Fruit fly (Drosophila melanogaster) whole organism, embryonic: ENCODE measurements around the gene PK1-R.

Experiments
- Ada2b ChIP-seq: fragments of 200-800 bp; sonication (Bioruptor generic); IDR thresholded peaks from 2 replicates; pipeline ENCODE4 v1.3.6; 2022; ENCODE audit warnings: missing biosample characterization, missing genetic modification characterization
- CG10366 ChIP-seq: fragments of 200-800 bp; sonication (Bioruptor generic); IDR thresholded peaks from 2 replicates; pipeline ENCODE4 v1.3.6; 2022; ENCODE audit warnings: missing biosample characterization, missing genetic modification characterization
- CG10959 ChIP-seq: fragments of 200-800 bp; sonication (Bioruptor generic); IDR thresholded peaks from 2 replicates; pipeline ENCODE4 v1.3.6; 2022; ENCODE audit warnings: missing biosample characterization, missing genetic modification characterization
- CG11560 ChIP-seq: fragments of 200-800 bp; sonication (Bioruptor generic); IDR thresholded peaks from 3 replicates; pipeline ENCODE4 v1.3.6; 2022; ENCODE audit warnings: missing biosample characterization, missing genetic modification characterization
- CG12071 ChIP-seq: fragments of 200-800 bp; sonication (Bioruptor generic); optimal IDR thresholded peaks from 3 replicates; lab custom pipeline; 2018; ENCODE audit warnings: missing biosample characterization, mild to moderate bottlenecking, missing genetic modification characterization
- CG13287 ChIP-seq: fragments of 200-800 bp; sonication (Bioruptor generic); IDR thresholded peaks from 2 replicates; pipeline ENCODE4 v1.3.6; 2022; ENCODE audit warnings: missing biosample characterization, missing genetic modification characterization; ENCODE audit not compliant: partially characterized antibody
- CG14710 ChIP-seq: fragments of 200-800 bp; sonication (Bioruptor generic); optimal IDR thresholded peaks from 3 replicates; lab custom pipeline; 2019; ENCODE audit warnings: missing biosample characterization, mild to moderate bottlenecking, missing genetic modification characterization, moderate library complexity
- CG15269 ChIP-seq: fragments of 200-800 bp; sonication (Bioruptor generic); optimal IDR thresholded peaks from 2 replicates; lab custom pipeline; 2018; ENCODE audit warnings: missing biosample characterization, mild to moderate bottlenecking, missing genetic modification characterization, moderate library complexity
- CG1529 ChIP-seq: fragments of 200-800 bp; sonication (Bioruptor generic); optimal IDR thresholded peaks from 3 replicates; lab custom pipeline; 2018; ENCODE audit warnings: missing biosample characterization, missing genetic modification characterization
- CG17829 ChIP-seq: fragments of 200-800 bp; optimal IDR thresholded peaks from 2 replicates; lab custom pipeline; 2019; ENCODE audit warnings: missing biosample characterization, mild to moderate bottlenecking, missing genetic modification characterization, moderate library complexity
- CG3065 ChIP-seq: fragments of 200-800 bp; sonication (Bioruptor generic); optimal IDR thresholded peaks from 2 replicates; lab custom pipeline; 2016; ENCODE audit warnings: missing biosample characterization, missing genetic modification characterization
- CG31365 ChIP-seq: fragments of 200-800 bp; sonication (Bioruptor generic); optimal IDR thresholded peaks from 2 replicates; lab custom pipeline; 2018; ENCODE audit warnings: missing biosample characterization, mild to moderate bottlenecking, missing genetic modification characterization
- CG3163 ChIP-seq: fragments of 200-800 bp; sonication (Bioruptor generic); optimal IDR thresholded peaks from 3 replicates; lab custom pipeline; 2016; ENCODE audit warnings: missing biosample characterization, missing genetic modification characterization
- CG32532 ChIP-seq: fragments of 200-800 bp; sonication (Bioruptor generic); IDR thresholded peaks from 2 replicates; pipeline ENCODE4 v1.3.6; 2022; ENCODE audit warnings: missing biosample characterization, missing genetic modification characterization
- CG4282 ChIP-seq: fragments of 200-800 bp; sonication (Bioruptor generic); optimal IDR thresholded peaks from 2 replicates; lab custom pipeline; 2016; ENCODE audit warnings: missing biosample characterization, missing genetic modification characterization
- CG4707 ChIP-seq: fragments of 200-800 bp; sonication (Bioruptor generic); optimal IDR thresholded peaks from 2 replicates; lab custom pipeline; 2018; ENCODE audit warnings: missing biosample characterization, mild to moderate bottlenecking, missing genetic modification characterization, moderate library complexity
- CG4730 ChIP-seq: fragments of 200-800 bp; sonication (Bioruptor generic); IDR thresholded peaks from 2 replicates; pipeline ENCODE4 v1.3.6; 2022; ENCODE audit warnings: missing biosample characterization, missing genetic modification characterization
- CG7963 ChIP-seq: fragments of 200-800 bp; sonication (Bioruptor generic); IDR thresholded peaks from 3 replicates; pipeline ENCODE4 v1.3.6; 2022; ENCODE audit warnings: missing biosample characterization, missing genetic modification characterization; ENCODE audit not compliant: partially characterized antibody
- CG8089 ChIP-seq: fragments of 200-800 bp; sonication (Bioruptor generic); optimal IDR thresholded peaks from 3 replicates; lab custom pipeline; 2016; ENCODE audit warnings: missing biosample characterization, missing genetic modification characterization
- CG8765 ChIP-seq: fragments of 200-800 bp; sonication (Bioruptor generic); IDR thresholded peaks from 2 replicates; pipeline ENCODE4 v1.3.6; 2022; ENCODE audit warnings: missing biosample characterization, missing genetic modification characterization
- CG9215 ChIP-seq: fragments of 200-800 bp; sonication (Bioruptor generic); IDR thresholded peaks from 2 replicates; pipeline ENCODE4 v1.3.6; 2022; ENCODE audit warnings: missing biosample characterization, missing genetic modification characterization
- CG9609 ChIP-seq: fragments of 200-800 bp; sonication (Bioruptor generic); optimal IDR thresholded peaks from 3 replicates; lab custom pipeline; 2016; ENCODE audit warnings: missing biosample characterization, missing genetic modification characterization
- Elba2 ChIP-seq: fragments of 200-800 bp; sonication (Bioruptor generic); optimal IDR thresholded peaks from 3 replicates; lab custom pipeline; 2016; ENCODE audit warnings: missing biosample characterization, missing genetic modification characterization
- Fer1 ChIP-seq: fragments of 200-800 bp; sonication (Bioruptor generic); optimal IDR thresholded peaks from 2 replicates; lab custom pipeline; 2017; ENCODE audit warnings: missing biosample characterization, mild to moderate bottlenecking, missing genetic modification characterization
- HLH54F ChIP-seq: fragments of 200-800 bp; sonication (Bioruptor generic); optimal IDR thresholded peaks from 3 replicates; lab custom pipeline; 2016; ENCODE audit warnings: missing biosample characterization, missing genetic modification characterization
- Hey ChIP-seq: fragments of 200-800 bp; sonication (Bioruptor generic); optimal IDR thresholded peaks from 3 replicates; lab custom pipeline; 2018; ENCODE audit warnings: missing biosample characterization, mild to moderate bottlenecking, missing genetic modification characterization
- Kr ChIP-seq: fragments of 200-800 bp; sonication (Bioruptor generic); optimal IDR thresholded peaks from 2 replicates; lab custom pipeline; 2017; ENCODE audit warnings: missing biosample characterization, mild to moderate bottlenecking, missing genetic modification characterization
- Neu2 ChIP-seq: fragments of 200-800 bp; sonication (Bioruptor generic); optimal IDR thresholded peaks from 3 replicates; lab custom pipeline; 2016; ENCODE audit warnings: missing biosample characterization, missing genetic modification characterization, borderline replicate concordance
- Oli ChIP-seq: fragments of 200-800 bp; sonication (Bioruptor generic); optimal IDR thresholded peaks from 2 replicates; lab custom pipeline; 2018; ENCODE audit warnings: missing biosample characterization, mild to moderate bottlenecking, missing genetic modification characterization, moderate library complexity
- Opbp ChIP-seq: fragments of 200-800 bp; sonication (Bioruptor generic); IDR thresholded peaks from 3 replicates; pipeline ENCODE4 v1.3.6; 2022; ENCODE audit warnings: missing biosample characterization, missing genetic modification characterization; ENCODE audit not compliant: partially characterized antibody
- Rx ChIP-seq: fragments of 200-800 bp; sonication (Bioruptor generic); IDR thresholded peaks from 2 replicates; pipeline ENCODE4 v1.3.6; 2022; ENCODE audit warnings: missing biosample characterization, missing genetic modification characterization
- Usf ChIP-seq: fragments of 200-800 bp; sonication (Bioruptor generic); optimal IDR thresholded peaks from 2 replicates; lab custom pipeline; 2017; ENCODE audit warnings: missing genotype, missing biosample characterization, missing genetic modification characterization
- amos ChIP-seq: fragments of 200-800 bp; sonication (Bioruptor generic); IDR thresholded peaks from 2 replicates; pipeline ENCODE4 v1.3.6; 2022; ENCODE audit warnings: missing biosample characterization, missing genetic modification characterization; ENCODE audit not compliant: partially characterized antibody
- ase ChIP-seq: fragments of 200-800 bp; sonication (Bioruptor generic); IDR thresholded peaks from 3 replicates; pipeline ENCODE4 v1.3.6; 2022; ENCODE audit warnings: missing biosample characterization, missing genetic modification characterization
- bcd ChIP-seq: fragments of 200-800 bp; sonication (Bioruptor generic); optimal IDR thresholded peaks from 2 replicates; lab custom pipeline; 2017; ENCODE audit warnings: missing biosample characterization, mild to moderate bottlenecking, missing genetic modification characterization
- cg ChIP-seq: fragments of 200-800 bp; sonication (Bioruptor generic); optimal IDR thresholded peaks from 3 replicates; lab custom pipeline; 2019; ENCODE audit warnings: missing biosample characterization, mild to moderate bottlenecking, missing genetic modification characterization, moderate library complexity
- chif ChIP-seq, 2 experiments: fragments of 200-800 bp; sonication (Bioruptor generic); optimal IDR thresholded peaks; 3 replicates each; lab custom pipeline; 2016; ENCODE audit warnings: missing biosample characterization in 2 of 2, missing genetic modification characterization in 2 of 2
- fd96Cb ChIP-seq: fragments of 200-800 bp; sonication (Bioruptor generic); optimal IDR thresholded peaks from 2 replicates; lab custom pipeline; 2018; ENCODE audit warnings: missing biosample characterization, mild to moderate bottlenecking, missing genetic modification characterization, moderate library complexity
- gcm ChIP-seq: fragments of 200-800 bp; sonication (Bioruptor generic); optimal IDR thresholded peaks from 2 replicates; lab custom pipeline; 2019; ENCODE audit warnings: missing biosample characterization, mild to moderate bottlenecking, missing genetic modification characterization, moderate library complexity
- gro ChIP-seq: fragments of 200-800 bp; sonication (Bioruptor generic); optimal IDR thresholded peaks from 2 replicates; lab custom pipeline; 2016; ENCODE audit warnings: missing biosample characterization, missing genetic modification characterization
- gsb ChIP-seq: fragments of 200-800 bp; sonication (Bioruptor generic); IDR thresholded peaks from 2 replicates; pipeline ENCODE4 v1.3.6; 2022; ENCODE audit warnings: missing biosample characterization, missing genetic modification characterization
- ind ChIP-seq: fragments of 200-800 bp; sonication (Bioruptor generic); optimal IDR thresholded peaks from 3 replicates; lab custom pipeline; 2016; ENCODE audit warnings: missing biosample characterization, missing genetic modification characterization
- jumu ChIP-seq: fragments of 200-800 bp; sonication (Bioruptor generic); optimal IDR thresholded peaks from 3 replicates; lab custom pipeline; 2016; ENCODE audit warnings: missing biosample characterization, missing genetic modification characterization
- lilli ChIP-seq: fragments of 200-800 bp; sonication (Bioruptor generic); optimal IDR thresholded peaks from 3 replicates; lab custom pipeline; 2016; ENCODE audit warnings: missing biosample characterization, missing genetic modification characterization
- lmd ChIP-seq: fragments of 200-800 bp; sonication (Bioruptor generic); IDR thresholded peaks from 2 replicates; pipeline ENCODE4 v1.3.6; 2022; ENCODE audit warnings: missing biosample characterization, missing genetic modification characterization
- odd ChIP-seq: fragments of 200-800 bp; sonication (Bioruptor generic); optimal IDR thresholded peaks from 2 replicates; lab custom pipeline; 2017; ENCODE audit warnings: missing biosample characterization, mild to moderate bottlenecking, missing genetic modification characterization
- pfk ChIP-seq: fragments of 200-800 bp; sonication (Bioruptor generic); optimal IDR thresholded peaks from 2 replicates; lab custom pipeline; 2018; ENCODE audit warnings: missing biosample characterization, mild to moderate bottlenecking, missing genetic modification characterization, moderate library complexity
- rib ChIP-seq: fragments of 200-800 bp; sonication (Bioruptor generic); IDR thresholded peaks from 2 replicates; pipeline ENCODE4 v1.3.6; 2022; ENCODE audit warnings: missing biosample characterization, missing genetic modification characterization
- sens-2 ChIP-seq: fragments of 200-800 bp; sonication (Bioruptor generic); IDR thresholded peaks from 2 replicates; pipeline ENCODE4 v1.3.6; 2022; ENCODE audit warnings: missing biosample characterization, missing genetic modification characterization
- tio ChIP-seq: fragments of 200-800 bp; sonication (Bioruptor generic); optimal IDR thresholded peaks from 2 replicates; lab custom pipeline; 2017; ENCODE audit warnings: missing biosample characterization, missing genetic modification characterization, inconsistent platforms

The PK1-R gene

DNA sequence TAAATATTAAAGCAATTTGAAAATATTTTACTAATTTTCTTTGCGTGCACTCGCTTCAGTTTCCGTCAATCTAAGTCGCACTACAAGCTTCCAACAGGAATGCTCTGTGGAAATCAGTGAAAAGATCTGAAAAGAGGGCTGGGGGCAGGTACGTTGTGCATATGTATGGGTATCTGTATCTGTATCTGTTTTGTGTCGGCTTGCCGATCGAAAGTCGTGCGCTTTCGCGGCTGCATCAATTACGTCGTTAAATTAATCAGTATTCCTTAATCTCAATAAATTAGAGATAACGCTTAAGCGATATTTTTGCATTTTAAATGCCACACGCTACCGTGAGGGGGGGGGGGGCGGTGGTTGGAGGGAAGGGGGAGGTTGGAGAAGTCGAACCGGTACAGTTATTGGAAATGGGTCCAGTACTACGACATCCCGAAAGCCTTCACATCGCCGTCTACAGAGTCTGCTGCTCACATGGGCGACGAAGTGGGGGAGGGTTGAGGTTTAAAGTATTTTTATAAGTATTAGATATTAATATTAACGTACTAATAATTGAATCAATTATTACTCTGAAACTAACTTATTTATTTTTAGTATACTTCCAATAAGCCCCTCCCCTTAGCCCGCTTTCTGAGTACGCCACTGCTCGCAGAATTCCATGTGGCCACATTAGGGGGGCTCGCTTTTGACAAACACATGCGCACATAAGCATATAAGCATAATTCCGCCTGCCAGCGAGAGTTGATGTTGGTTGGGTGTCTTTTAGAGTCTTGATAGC, 49.7 kb downstream of the PK1-R start (continued):
- TF ChIP-seq chif (GFP tag; optimal IDR thresholded peaks at IDR 0.05; lab: Kevin White, UChicago) (peak; percentile 72 to 80), CG8089 (peak; percentile 45), odd (GFP tag; lab: Kevin White, UChicago) (peak; percentile 94), Opbp (GFP tag; lab: Robert Waterston, UW) (no peak), Ada2b (GFP tag; lab: Robert Waterston, UW) (peak; percentile 98), bcd (GFP tag; lab: Kevin White, UChicago) (peak; percentile 98), gro (GFP tag; lab: Kevin White, UChicago) (peak; percentile 90), HLH54F (GFP tag; lab: Kevin White, UChicago) (peak; percentile 86), CG9215 (GFP tag; lab: Robert Waterston, UW) (peak; percentile 97), CG32532 (peak; percentile 99), CG10366 (GFP tag; lab: Robert Waterston, UW) (peak; percentile 98), amos (no peak), gcm (peak; percentile 91), CG10959 (GFP tag; lab: Robert Waterston, UW) (peak; percentile 84; the same call in 1 of the 2 replicates), CG3065 (GFP tag; lab: Kevin White, UChicago) (peak; percentile 88), ase (GFP tag; lab: Robert Waterston, UW) (peak; percentile 97), CG17829 (peak; percentile 95), pfk (GFP tag; lab: Kevin White, UChicago) (no peak), fd96Cb (peak; percentile 96), CG15269 (tag; lab: Kevin White, UChicago) (peak; percentile 98), CG8765 (GFP tag; lab: Robert Waterston, UW) (peak; percentile 84), CG4707 (GFP tag; lab: Kevin White, UChicago) (peak; percentile 87), CG7963 (no peak), jumu (GFP tag; lab: Kevin White, UChicago) (peak; percentile 69), Oli (tag; lab: Kevin White, UChicago) (peak; percentile 97), cg (GFP tag; lab: Kevin White, UChicago) (no peak), ind (GFP tag; lab: Kevin White, UChicago) (peak; percentile 97), Fer1 (GFP tag; lab: Kevin White, UChicago) (peak; percentile 98), CG12071 (peak; percentile 96), CG4282 (GFP tag; lab: Kevin White, UChicago) (peak; percentile 45), CG31365 (tag; lab: Kevin White, UChicago) (peak; percentile 90), sens-2 (GFP tag; lab: Robert Waterston, UW) (peak; percentile 91), gsb (peak; percentile 97), tio (GFP tag; lab: Kevin White, UChicago) (peak; percentile 92), Kr (no peak), CG4730 (GFP tag; lab: Robert Waterston, UW) (peak; percentile 97), CG14710 (peak; percentile 81), lmd (GFP tag; lab: Robert Waterston, UW) (peak; percentile 99), Elba2 (GFP tag; lab: Kevin White, UChicago) (no peak), rib (GFP tag; lab: Robert Waterston, UW) (peak; percentile 99), Hey (tag; lab: Kevin White, UChicago) (peak; percentile 83), CG13287 (GFP tag; lab: Robert Waterston, UW) (no peak), Usf (GFP tag; lab: Kevin White, UChicago) (peak; percentile 93), lilli (GFP tag; lab: Kevin White, UChicago) (peak; percentile 97), CG9609 (peak; percentile 65), CG1529 (GFP tag; lab: Kevin White, UChicago) (peak; percentile 94), CG3163 (GFP tag; lab: Kevin White, UChicago) (peak; percentile 36), CG11560 (tag; lab: Robert Waterston, UW) (peak; percentile 93), Rx (GFP tag; lab: Robert Waterston, UW) (peak; percentile 94), Neu2 (GFP tag; lab: Kevin White, UChicago) (no peak)
